Worm (Caenorhabditis elegans) whole organism, early embryonic: Measurements from ENCODE around the gene str-74.

Experiments
- ama-1 ChIP-seq: fragments of 150-350 bp; optimal IDR thresholded peaks from 2 replicates; lab custom pipeline; 2014
- flt-1 ChIP-seq: fragments of 200-800 bp; sonication (Bioruptor generic); IDR thresholded peaks from 2 replicates; pipeline ENCODE4 v1.3.6; 2022; ENCODE audit warnings: missing genetic modification characterization, missing compliant biosample characterization
- hmbx-1 ChIP-seq: sonication (generic microtip); optimal IDR thresholded peaks from 2 replicates; lab custom pipeline; 2016; ENCODE audit warnings: mild to moderate bottlenecking, missing genetic modification characterization, missing compliant biosample characterization
- hmg-4 ChIP-seq: fragments of 200-800 bp; sonication (Bioruptor generic); optimal IDR thresholded peaks from 2 replicates; lab custom pipeline; 2018; ENCODE audit warnings: mild to moderate bottlenecking, missing genetic modification characterization, missing compliant biosample characterization
- pes-1 ChIP-seq: fragments of 200-800 bp; sonication (Bioruptor generic); IDR thresholded peaks from 2 replicates; pipeline ENCODE4 v1.3.6; 2022; ENCODE audit warnings: missing genetic modification reagents, missing genetic modification characterization, missing compliant biosample characterization
- tbx-37 ChIP-seq: fragments of 200-800 bp; sonication (Bioruptor generic); conservative IDR thresholded peaks from 2 replicates; pipeline ENCODE4 v1.3.6; 2022; ENCODE audit warnings: missing genetic modification reagents, missing genetic modification characterization, missing compliant biosample characterization
- tra-4 ChIP-seq: sonication (generic microtip); optimal IDR thresholded peaks from 2 replicates; lab custom pipeline; 2017; ENCODE audit warnings: missing genetic modification characterization, missing compliant biosample characterization

DNA sequence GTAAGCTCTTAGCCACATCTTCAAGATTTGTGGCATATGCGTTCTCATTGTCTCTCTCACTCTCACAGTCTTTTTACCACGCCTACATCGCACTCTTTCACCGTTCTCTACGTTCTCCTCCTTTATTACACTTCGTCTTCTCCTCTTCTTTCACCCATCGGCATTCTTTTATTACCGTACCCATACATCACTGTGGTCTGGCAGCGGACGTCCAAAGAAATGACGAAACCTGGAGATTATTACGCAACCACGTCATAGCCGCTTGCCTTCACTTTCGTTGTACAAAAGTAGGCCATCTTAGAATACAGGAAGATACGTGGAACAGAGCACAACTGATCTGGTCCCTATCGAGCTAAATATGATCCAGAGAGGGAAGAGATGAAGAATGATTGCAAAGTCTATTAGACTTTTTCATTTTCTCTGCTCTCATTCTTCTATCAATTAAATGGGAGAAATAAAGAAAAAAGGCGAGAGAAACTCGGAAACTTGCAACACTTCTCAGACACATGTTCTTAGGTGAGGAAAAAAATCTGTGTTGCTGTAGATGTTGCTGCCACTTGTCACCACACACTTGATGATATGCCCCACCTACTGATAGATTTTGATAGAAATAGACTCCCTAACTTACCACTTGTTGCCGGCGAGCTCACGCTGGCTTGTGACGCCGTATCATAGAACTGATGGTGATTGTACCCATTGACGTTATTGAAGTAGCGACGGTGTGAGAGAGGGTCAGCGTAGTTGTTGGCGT is 36.4 kb downstream of the str-74 start:
- peak; percentile 7 for TF ChIP-seq hmg-4 (GFP tag; lab: Kevin White, UChicago)
- no peak for TF ChIP-seq tbx-37
- no peak for TF ChIP-seq hmbx-1 (tag; lab: Kevin White, UChicago)
- no peak for TF ChIP-seq tra-4 (tag; lab: Kevin White, UChicago)
- TF ChIP-seq flt-1 (GFP tag; lab: Robert Waterston, UW), result 0 out of 2 replicates have a peak, but pooled peaks have one; percentile 5
- TF ChIP-seq pes-1 (GFP tag; lab: Robert Waterston, UW), result peak; percentile 47; the same call in 1 of the 2 replicates
- no peak for TF ChIP-seq ama-1
